Worm (Caenorhabditis elegans): ENCODE measurements around the gene unc-115.
A peak's percentile ranks its signal among the peaks of the same experiment; 100 is the strongest.

ce11 chrX:10148235-10148872, 1.7 kb downstream of the unc-115 start:
- TF ChIP-seq klf-2 (GFP tag; conservative IDR thresholded peaks at IDR 0.05): no peak
- peak; percentile 80 for TF ChIP-seq flt-1 (GFP tag; IDR thresholded peaks at IDR 0.05)
- peak; percentile 53; the same call in 1 of the 2 replicates for TF ChIP-seq ztf-23 (GFP tag; IDR thresholded peaks at IDR 0.05)
- no peak for TF ChIP-seq med-1 (GFP tag; optimal IDR thresholded peaks at IDR 0.05; ENCODE audit: insufficient read depth)
- no peak for TF ChIP-seq T22C8.4 (GFP tag; IDR thresholded peaks at IDR 0.05)
- TF ChIP-seq tab-1 (GFP tag; IDR thresholded peaks at IDR 0.05): no peak
- TF ChIP-seq cog-1 (tag; optimal IDR thresholded peaks at IDR 0.05): no peak
- no peak for TF ChIP-seq ref-1 (GFP tag; conservative IDR thresholded peaks at IDR 0.05)
